Fruit fly (Drosophila melanogaster) whole organism, adult: ENCODE data around the gene CG17819.
A peak's percentile ranks its signal among the peaks of the same experiment; 100 is the strongest.

Source experiments
- CG11617 ChIP-seq: fragments of 200-800 bp; sonication (Bioruptor generic); optimal IDR thresholded peaks from 2 replicates; lab custom pipeline; 2017; ENCODE audit warnings: mild to moderate bottlenecking, missing biosample characterization, missing genetic modification reagents, missing genetic modification characterization
- CG14711 ChIP-seq: fragments of 200-800 bp; sonication (Bioruptor generic); optimal IDR thresholded peaks from 2 replicates; lab custom pipeline; 2018; ENCODE audit warnings: missing biosample characterization, mild to moderate bottlenecking, missing genetic modification characterization, moderate library complexity
- CG1620 ChIP-seq: fragments of 200-800 bp; sonication (Bioruptor generic); optimal IDR thresholded peaks from 2 replicates; lab custom pipeline; 2016; ENCODE audit warnings: missing biosample characterization, missing genetic modification characterization
- CG33017 ChIP-seq: fragments of 200-800 bp; sonication (Bioruptor generic); optimal IDR thresholded peaks from 2 replicates; lab custom pipeline; 2018; ENCODE audit warnings: missing biosample characterization, mild to moderate bottlenecking, missing genetic modification characterization, moderate library complexity
- CG5204 ChIP-seq: fragments of 200-800 bp; sonication (Bioruptor generic); optimal IDR thresholded peaks from 2 replicates; lab custom pipeline; 2016; ENCODE audit warnings: missing biosample characterization, missing genetic modification characterization
- CG7045 ChIP-seq: fragments of 200-800 bp; sonication (Bioruptor generic); optimal IDR thresholded peaks from 2 replicates; lab custom pipeline; 2017; ENCODE audit warnings: missing biosample characterization, mild to moderate bottlenecking, missing genetic modification characterization
- CG7101 ChIP-seq: fragments of 200-800 bp; sonication (Bioruptor generic); optimal IDR thresholded peaks from 2 replicates; lab custom pipeline; 2018; ENCODE audit warnings: missing biosample characterization, mild to moderate bottlenecking, missing genetic modification characterization, moderate library complexity
- Clk ChIP-seq: fragments of 200-800 bp; sonication (Bioruptor generic); optimal IDR thresholded peaks from 2 replicates; lab custom pipeline; 2017; ENCODE audit warnings: missing biosample characterization, missing genetic modification characterization
- Crg-1 ChIP-seq: fragments of 200-800 bp; sonication (Bioruptor generic); optimal IDR thresholded peaks from 2 replicates; lab custom pipeline; 2016; ENCODE audit warnings: missing biosample characterization, missing genetic modification characterization
- Hr96 ChIP-seq: fragments of 200-800 bp; sonication (Bioruptor generic); optimal IDR thresholded peaks from 2 replicates; lab custom pipeline; 2016; ENCODE audit warnings: missing biosample characterization, missing genetic modification characterization
- Mnt ChIP-seq: fragments of 200-800 bp; sonication (Bioruptor generic); optimal IDR thresholded peaks from 2 replicates; lab custom pipeline; 2016; ENCODE audit warnings: missing biosample characterization, mild to moderate bottlenecking, missing genetic modification characterization
- bab1 ChIP-seq: fragments of 200-800 bp; sonication (Bioruptor generic); optimal IDR thresholded peaks from 3 replicates; lab custom pipeline; 2019; ENCODE audit warnings: missing biosample characterization, mild to moderate bottlenecking, missing genetic modification characterization, moderate library complexity
- cic ChIP-seq: fragments of 200-800 bp; sonication (Bioruptor generic); optimal IDR thresholded peaks from 2 replicates; lab custom pipeline; 2017; ENCODE audit warnings: missing biosample characterization, mild to moderate bottlenecking, missing genetic modification characterization, moderate library complexity
- cnc ChIP-seq, 2 experiments: fragments of >200 bp; optimal IDR thresholded peaks; 2 replicates each; lab custom pipeline; 2017
- kay ChIP-seq: fragments of 200-800 bp; sonication (Bioruptor generic); peaks from one replicate; lab custom pipeline; 2016; ENCODE audit warnings: missing biosample characterization, missing genetic modification characterization, borderline replicate concordance
- ovo ChIP-seq: fragments of 200-800 bp; sonication (Bioruptor generic); optimal IDR thresholded peaks from 2 replicates; lab custom pipeline; 2016; ENCODE audit warnings: missing biosample characterization, missing genetic modification characterization
- pad ChIP-seq: fragments of 200-800 bp; sonication (Bioruptor generic); optimal IDR thresholded peaks from 3 replicates; lab custom pipeline; 2017; ENCODE audit warnings: missing biosample characterization, missing genetic modification characterization, mild to moderate bottlenecking, moderate library complexity, missing genetic modification reagents
- tj ChIP-seq: fragments of 200-800 bp; sonication (Bioruptor generic); optimal IDR thresholded peaks from 3 replicates; lab custom pipeline; 2017; ENCODE audit warnings: missing biosample characterization, mild to moderate bottlenecking, missing genetic modification characterization, moderate library complexity
- toe ChIP-seq: fragments of 200-800 bp; sonication (Bioruptor generic); optimal IDR thresholded peaks from 2 replicates; lab custom pipeline; 2016; ENCODE audit warnings: missing biosample characterization, missing genetic modification characterization

CG17819 gene

dm6 chr3R:21864992-21865391, 20.4 kb downstream of the CG17819 start, which contains the start of gene lsn:
lsn (plus strand) TSS chr3R:21865168.
- TF ChIP-seq pad (GFP tag; lab: Kevin White, UChicago) (no peak), kay (peak; percentile 12), bab1 (peak; percentile 15), ovo (GFP tag; lab: Kevin White, UChicago) (peak; percentile 42)

dm6 chr3R:21864484-21864883, 20.9 kb downstream of the CG17819 start:
- TF ChIP-seq tj (GFP tag; lab: Kevin White, UChicago) (no peak), kay (peak; percentile 7)

- TF ChIP-seq CG11617 (GFP tag; lab: Kevin White, UChicago), result no peak
- no peak for TF ChIP-seq toe (GFP tag; lab: Kevin White, UChicago)
Observed at dm6 chr3R:21863817-21864384, 21.4 kb downstream of the CG17819 start.

- TF ChIP-seq CG7101 (tag; lab: Kevin White, UChicago), result no peak
- no peak for TF ChIP-seq CG1620
- no peak for TF ChIP-seq cic (GFP tag; lab: Kevin White, UChicago)
- no peak for TF ChIP-seq CG7045
- no peak for TF ChIP-seq Mnt (GFP tag; lab: Kevin White, UChicago)
- TF ChIP-seq tj (GFP tag; lab: Kevin White, UChicago), result no peak
- TF ChIP-seq pad (GFP tag; lab: Kevin White, UChicago), result no peak
- TF ChIP-seq CG5204 (GFP tag; lab: Kevin White, UChicago), result no peak
- TF ChIP-seq Crg-1, result no peak
- TF ChIP-seq cnc (optimal IDR thresholded peaks at IDR 0.05; lab: Kevin White, UChicago), result no peak
- TF ChIP-seq Hr96 (GFP tag; lab: Kevin White, UChicago), result no peak
Observed at dm6 chr3R:21862868-21863267, 22.5 kb downstream of the CG17819 start.

dm6 chr3R:21862137-21862850, 23.1 kb downstream of the CG17819 start:
- TF ChIP-seq cic (GFP tag; lab: Kevin White, UChicago), result no peak
- no peak for TF ChIP-seq Clk
- no peak for TF ChIP-seq CG11617 (GFP tag; lab: Kevin White, UChicago)
- no peak for TF ChIP-seq CG14711
- TF ChIP-seq CG1620, result no peak
- TF ChIP-seq CG7045, result no peak
- no peak for TF ChIP-seq Mnt (GFP tag; lab: Kevin White, UChicago)
- no peak for TF ChIP-seq ovo (GFP tag; lab: Kevin White, UChicago)
- TF ChIP-seq bab1, result no peak

- TF ChIP-seq kay (peak; percentile 33), cic (GFP tag; lab: Kevin White, UChicago) (no peak), CG7045 (no peak), Hr96 (GFP tag; lab: Kevin White, UChicago) (no peak), CG33017 (no peak)
Observed at dm6 chr3R:21859509-21859908, 25.8 kb downstream of the CG17819 start.

dm6 chr3R:21858290-21858875, 27.0 kb downstream of the CG17819 start:
- TF ChIP-seq CG7101 (tag; lab: Kevin White, UChicago) (no peak), tj (GFP tag; lab: Kevin White, UChicago) (peak; percentile 34)

dm6 chr3R:21857509-21857908, 27.8 kb downstream of the CG17819 start:
- TF ChIP-seq tj (GFP tag; lab: Kevin White, UChicago) (no peak), Mnt (GFP tag; lab: Kevin White, UChicago) (no peak), ovo (GFP tag; lab: Kevin White, UChicago) (no peak), kay (no peak), CG1620 (no peak)

- TF ChIP-seq CG7045 (peak; percentile 2), kay (no peak), Crg-1 (peak; percentile 13)
Observed at dm6 chr3R:21856873-21857243, 28.5 kb downstream of the CG17819 start.
